Worm (Caenorhabditis elegans) whole organism, L3 larva: ENCODE data around the gene F47B8.13.

ENCODE experiments used
- aly-2 ChIP-seq: fragments of 150-350 bp; optimal IDR thresholded peaks from 2 replicates; lab custom pipeline; 2014; ENCODE audit warnings: missing biosample characterization, missing genetic modification characterization
- ceh-82 ChIP-seq: fragments of 150-350 bp; optimal IDR thresholded peaks from 2 replicates; lab custom pipeline; 2014; ENCODE audit warnings: missing biosample characterization, missing genetic modification characterization
- elt-2 ChIP-seq: sonication (generic microtip); optimal IDR thresholded peaks from 2 replicates; lab custom pipeline; 2016; ENCODE audit warnings: missing genetic modification reagents, mild to moderate bottlenecking, missing genetic modification characterization, missing compliant biosample characterization
- fos-1 ChIP-seq: fragments of 150-350 bp; optimal IDR thresholded peaks from 2 replicates; lab custom pipeline; 2014; ENCODE audit warnings: missing biosample characterization, missing genetic modification characterization
- nhr-11 ChIP-seq: fragments of 150-350 bp; optimal IDR thresholded peaks from 2 replicates; lab custom pipeline; 2014; ENCODE audit warnings: missing biosample characterization, missing genetic modification characterization
- nhr-237 ChIP-seq: fragments of 150-350 bp; optimal IDR thresholded peaks from 2 replicates; lab custom pipeline; 2014; ENCODE audit warnings: missing biosample characterization, missing genetic modification characterization
- pha-4 ChIP-seq: fragments of 150-350 bp; optimal IDR thresholded peaks from 2 replicates; lab custom pipeline; 2014; ENCODE audit warnings: missing biosample characterization, missing genetic modification reagents, missing genetic modification characterization
- pqm-1 ChIP-seq: fragments of 150-350 bp; optimal IDR thresholded peaks from 2 replicates; lab custom pipeline; 2017; ENCODE audit warnings: missing biosample characterization, missing genetic modification characterization, inconsistent platforms
- snpc-4 ChIP-seq: fragments of 150-350 bp; optimal IDR thresholded peaks from 2 replicates; lab custom pipeline; 2014; ENCODE audit warnings: missing biosample characterization, missing genetic modification characterization
- unc-39 ChIP-seq: sonication (generic microtip); optimal IDR thresholded peaks from 4 replicates; lab custom pipeline; 2017; ENCODE audit warnings: missing biosample characterization, missing genetic modification characterization
- ztf-11 ChIP-seq: fragments of 150-350 bp; optimal IDR thresholded peaks from 2 replicates; lab custom pipeline; 2014; ENCODE audit warnings: missing biosample characterization, missing genetic modification characterization

- no peak for TF ChIP-seq fos-1
- TF ChIP-seq elt-2 (tag; lab: Kevin White, UChicago), result no peak
- TF ChIP-seq pqm-1, result no peak
- TF ChIP-seq ztf-11 (tag; lab: Kevin White, UChicago), result no peak
- TF ChIP-seq pha-4 (tag; lab: Kevin White, UChicago), result no peak
- no peak for TF ChIP-seq snpc-4
- TF ChIP-seq ceh-82 (tag; lab: Kevin White, UChicago), result no peak
- no peak for TF ChIP-seq aly-2 (tag; lab: Kevin White, UChicago)
- no peak for TF ChIP-seq nhr-11
- TF ChIP-seq unc-39 (tag; lab: Kevin White, UChicago), result no peak
- no peak for TF ChIP-seq nhr-237 (tag; lab: Kevin White, UChicago)
These were observed 19.9 kb downstream of the F47B8.13 start, which contains the start of the genes spig-3 and F14D7.12 for ce11 chrV:14299569-14300064.
